Worm (Caenorhabditis elegans) whole organism, L3 larva: ENCODE data around the gene R05F9.11.

ENCODE experiments used
- elt-1 ChIP-seq: fragments of 150-350 bp; optimal IDR thresholded peaks from 2 replicates; lab custom pipeline; 2014; ENCODE audit warnings: missing biosample characterization, missing genetic modification characterization
- fkh-10 ChIP-seq: sonication (generic microtip); optimal IDR thresholded peaks from 2 replicates; lab custom pipeline; 2017; ENCODE audit warnings: missing biosample characterization, missing genetic modification reagents, missing genetic modification characterization
- lin-39 ChIP-seq: fragments of 150-350 bp; optimal IDR thresholded peaks from 2 replicates; lab custom pipeline; 2018; ENCODE audit warnings: missing biosample characterization, missing genetic modification reagents, missing genetic modification characterization
- nfya-1 ChIP-seq: sonication (generic microtip); optimal IDR thresholded peaks from 2 replicates; lab custom pipeline; 2017; ENCODE audit warnings: missing genetic modification characterization, mild to moderate bottlenecking, missing compliant biosample characterization, antibody characterized with exemption, moderate library complexity; ENCODE audit not compliant: insufficient read depth
- nhr-237 ChIP-seq: fragments of 150-350 bp; optimal IDR thresholded peaks from 2 replicates; lab custom pipeline; 2014; ENCODE audit warnings: missing biosample characterization, missing genetic modification characterization
- nhr-28 ChIP-seq: fragments of 150-350 bp; optimal IDR thresholded peaks from 2 replicates; lab custom pipeline; 2014; ENCODE audit warnings: missing biosample characterization, missing genetic modification characterization
- nhr-77 ChIP-seq: fragments of 150-350 bp; optimal IDR thresholded peaks from 2 replicates; lab custom pipeline; 2014; ENCODE audit warnings: missing biosample characterization, missing genetic modification characterization
- pqm-1 ChIP-seq: fragments of 150-350 bp; optimal IDR thresholded peaks from 2 replicates; lab custom pipeline; 2017; ENCODE audit warnings: missing biosample characterization, missing genetic modification characterization, inconsistent platforms
- ztf-4 ChIP-seq: fragments of 150-350 bp; optimal IDR thresholded peaks from 2 replicates; lab custom pipeline; 2014; ENCODE audit warnings: missing biosample characterization, missing genetic modification characterization

DNA sequence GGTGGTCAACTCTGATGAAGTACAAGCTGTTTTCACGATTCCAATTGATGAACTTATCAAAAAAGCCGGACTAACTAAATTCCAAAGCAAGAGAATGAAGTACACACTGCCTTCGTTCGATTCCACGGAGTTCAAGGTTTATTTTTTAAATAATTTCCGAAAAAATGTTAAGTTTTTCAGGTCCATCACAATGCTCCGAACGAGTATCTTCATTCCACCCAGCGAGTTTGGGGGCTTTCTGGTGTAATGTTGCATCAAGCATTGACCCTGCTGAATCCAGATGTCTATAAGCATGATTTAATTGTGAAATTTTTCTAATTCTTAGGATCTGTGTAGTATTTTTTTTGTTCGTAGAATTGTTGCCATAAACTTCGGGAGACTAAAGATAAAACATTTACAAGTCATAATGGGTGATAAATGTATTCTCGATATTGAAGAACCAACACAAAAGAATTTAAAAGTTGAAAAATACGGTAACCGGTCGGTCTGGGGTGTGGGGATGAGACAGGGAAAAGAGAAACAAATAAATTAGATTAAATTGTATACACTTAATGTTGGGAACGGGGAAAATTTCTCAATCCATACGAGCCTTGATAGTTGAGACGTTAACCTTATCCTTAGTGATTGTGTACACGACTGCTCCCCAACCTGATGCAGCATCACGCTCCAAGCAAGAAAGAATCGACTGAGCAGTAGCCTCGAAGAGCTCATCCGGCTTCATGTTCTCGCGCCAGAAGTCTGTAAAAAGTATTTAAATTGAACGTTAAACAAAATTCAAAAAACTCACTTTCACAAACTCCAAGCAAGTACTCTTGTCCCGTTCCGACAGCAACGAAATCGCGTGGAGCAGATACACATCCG is 40.3 kb upstream of the R05F9.11 start:
- TF ChIP-seq ztf-4 (tag; lab: Kevin White, UChicago): no peak
- no peak for TF ChIP-seq fkh-10 (GFP tag; lab: Kevin White, UChicago)
- TF ChIP-seq pqm-1: no peak
- no peak for TF ChIP-seq elt-1 (tag; lab: Kevin White, UChicago)
- no peak for TF ChIP-seq nfya-1 (tag; lab: Kevin White, UChicago)
- TF ChIP-seq nhr-28 (tag; lab: Kevin White, UChicago): no peak
- TF ChIP-seq nhr-77 (tag; lab: Kevin White, UChicago): no peak
- no peak for TF ChIP-seq nhr-237 (tag; lab: Kevin White, UChicago)
- no peak for TF ChIP-seq lin-39
